Fruit fly (Drosophila melanogaster) whole organism: ENCODE results near the gene CSN1a.

Experiments
- pan ChIP-seq: fragments of >200 bp; optimal IDR thresholded peaks from 2 replicates; lab custom pipeline; 2017
- psq ChIP-seq: fragments of >200 bp; optimal IDR thresholded peaks from 2 replicates; lab custom pipeline; 2017

- TF ChIP-seq pan (lab: Kevin White, UChicago) (no peak), psq (lab: Kevin White, UChicago) (no peak)
Measured at dm6 chr2L:14730077-14730476, 32.5 kb upstream of the CSN1a start, which contains the start of gene CG42685.
